Worm (Caenorhabditis elegans) whole organism, young adult: ENCODE results near the gene bpnt-1.

Experiments used
- B0019.2 ChIP-seq: fragments of 200-800 bp; sonication (Bioruptor generic); conservative IDR thresholded peaks from 2 replicates; pipeline ENCODE4 v1.3.6; 2022; ENCODE audit warnings: missing genetic modification reagents, missing genetic modification characterization, missing compliant biosample characterization
- C17E4.6 ChIP-seq: fragments of 200-800 bp; sonication (Bioruptor generic); IDR thresholded peaks from 2 replicates; pipeline ENCODE4 v1.3.6; 2022; ENCODE audit warnings: missing genetic modification reagents, missing genetic modification characterization, missing compliant biosample characterization
- D2030.7 ChIP-seq: fragments of 200-800 bp; sonication (Bioruptor generic); IDR thresholded peaks from 2 replicates; pipeline ENCODE4 v1.3.6; 2022; ENCODE audit warnings: missing genetic modification reagents, missing genetic modification characterization, missing compliant biosample characterization
- F23B12.7 ChIP-seq: sonication (generic microtip); optimal IDR thresholded peaks from 2 replicates; lab custom pipeline; 2017; ENCODE audit warnings: missing genetic modification characterization, mild to moderate bottlenecking, missing compliant biosample characterization, antibody characterized with exemption, moderate library complexity; ENCODE audit not compliant: insufficient read depth
- F55B11.4 ChIP-seq: sonication (generic microtip); optimal IDR thresholded peaks from 2 replicates; lab custom pipeline; 2016; ENCODE audit warnings: missing compliant biosample characterization, missing genetic modification characterization, borderline replicate concordance; ENCODE audit not compliant: insufficient read depth
- T07F8.4 ChIP-seq: sonication (generic microtip); optimal IDR thresholded peaks from 2 replicates; lab custom pipeline; 2016; ENCODE audit warnings: mild to moderate bottlenecking, missing genetic modification characterization, moderate library complexity, missing compliant biosample characterization
- Y67H2A.10 ChIP-seq: fragments of 200-800 bp; sonication (Bioruptor generic); conservative IDR thresholded peaks from 2 replicates; pipeline ENCODE4 v1.3.6; 2022; ENCODE audit warnings: missing genetic modification reagents, missing genetic modification characterization, missing compliant biosample characterization
- aptf-2 ChIP-seq: fragments of 200-800 bp; sonication (Bioruptor generic); conservative IDR thresholded peaks from 2 replicates; pipeline ENCODE4 v1.3.6; 2022; ENCODE audit warnings: missing genetic modification reagents, missing genetic modification characterization, missing compliant biosample characterization
- bed-1 ChIP-seq: fragments of 200-800 bp; sonication (Bioruptor generic); IDR thresholded peaks from 2 replicates; pipeline ENCODE4 v1.3.6; 2022; ENCODE audit warnings: missing genetic modification reagents, missing genetic modification characterization, missing compliant biosample characterization
- bed-2 ChIP-seq: fragments of 200-800 bp; sonication (Bioruptor generic); IDR thresholded peaks from 2 replicates; pipeline ENCODE4 v1.3.6; 2022; ENCODE audit warnings: missing genetic modification reagents, missing genetic modification characterization, missing compliant biosample characterization
- cebp-2 ChIP-seq: fragments of 200-800 bp; sonication (Bioruptor generic); IDR thresholded peaks from 2 replicates; pipeline ENCODE4 v1.3.6; 2022; ENCODE audit warnings: missing genetic modification characterization, missing compliant biosample characterization
- ceh-27 ChIP-seq: fragments of 200-800 bp; sonication (Bioruptor generic); optimal IDR thresholded peaks from 2 replicates; lab custom pipeline; 2018; ENCODE audit warnings: mild to moderate bottlenecking, missing genetic modification characterization, moderate library complexity, missing compliant biosample characterization
- ceh-40 ChIP-seq: fragments of 200-800 bp; sonication (Bioruptor generic); IDR thresholded peaks from 2 replicates; pipeline ENCODE4 v1.3.6; 2022; ENCODE audit warnings: missing genetic modification characterization, missing compliant biosample characterization
- ceh-91 ChIP-seq: fragments of 200-800 bp; sonication (Bioruptor generic); IDR thresholded peaks from 2 replicates; pipeline ENCODE4 v1.3.6; 2022; ENCODE audit warnings: missing genetic modification reagents, missing genetic modification characterization, missing compliant biosample characterization
- die-1 ChIP-seq: sonication (generic microtip); optimal IDR thresholded peaks from 2 replicates; lab custom pipeline; 2016; ENCODE audit warnings: missing genotype, mild to moderate bottlenecking, missing genetic modification characterization, missing compliant biosample characterization
- efl-1 ChIP-seq: fragments of 150-350 bp; optimal IDR thresholded peaks from 2 replicates; lab custom pipeline; 2014; ENCODE audit warnings: missing biosample characterization, missing genetic modification reagents, missing genetic modification characterization
- egl-44 ChIP-seq: fragments of 200-800 bp; sonication (Bioruptor generic); IDR thresholded peaks from 2 replicates; pipeline ENCODE4 v1.3.6; 2022; ENCODE audit warnings: missing genetic modification reagents, missing genetic modification characterization, missing compliant biosample characterization
- him-1 ChIP-seq: sonication (generic microtip); optimal IDR thresholded peaks from 2 replicates; lab custom pipeline; 2016; ENCODE audit warnings: missing genotype, missing genetic modification reagents, missing genetic modification characterization, missing compliant biosample characterization
- hlh-12 ChIP-seq: sonication (generic microtip); optimal IDR thresholded peaks from 2 replicates; lab custom pipeline; 2016; ENCODE audit warnings: missing genetic modification characterization, missing compliant biosample characterization
- hlh-26 ChIP-seq: fragments of 200-800 bp; sonication (Bioruptor generic); conservative IDR thresholded peaks from 2 replicates; pipeline ENCODE4 v1.3.6; 2022; ENCODE audit warnings: missing genetic modification reagents, missing genetic modification characterization, missing compliant biosample characterization
- hmg-1.2 ChIP-seq: fragments of 200-800 bp; sonication (Bioruptor generic); IDR thresholded peaks from 2 replicates; pipeline ENCODE4 v1.3.6; 2022; ENCODE audit warnings: missing genetic modification reagents, missing genetic modification characterization, missing compliant biosample characterization
- hmg-20 ChIP-seq: fragments of 200-800 bp; sonication (Bioruptor generic); IDR thresholded peaks from 2 replicates; pipeline ENCODE4 v1.3.6; 2022; ENCODE audit warnings: missing genetic modification reagents, missing genetic modification characterization, missing compliant biosample characterization
- lin-35 ChIP-seq, 3 experiments: fragments of 150-350 bp in 2 of 3; sonication (generic microtip) in 1 of 3; optimal IDR thresholded peaks; 2 replicates each; lab custom pipeline; 2014 to 2018; ENCODE audit warnings: missing biosample characterization in 3 of 3, missing genetic modification characterization in 3 of 3, missing genetic modification reagents in 3 of 3
- lsl-1 ChIP-seq: fragments of 200-800 bp; sonication (Bioruptor generic); optimal IDR thresholded peaks from 2 replicates; lab custom pipeline; 2018; ENCODE audit warnings: mild to moderate bottlenecking, missing genetic modification characterization, moderate library complexity, missing compliant biosample characterization
- madf-3 ChIP-seq: fragments of 200-800 bp; sonication (Bioruptor generic); IDR thresholded peaks from 2 replicates; pipeline ENCODE4 v1.3.6; 2022; ENCODE audit warnings: missing genetic modification reagents, missing genetic modification characterization, missing compliant biosample characterization
- madf-6 ChIP-seq: fragments of 200-800 bp; sonication (Bioruptor generic); IDR thresholded peaks from 2 replicates; pipeline ENCODE4 v1.3.6; 2022; ENCODE audit warnings: missing genetic modification reagents, missing genetic modification characterization, missing compliant biosample characterization
- madf-8 ChIP-seq: fragments of 200-800 bp; sonication (Bioruptor generic); conservative IDR thresholded peaks from 2 replicates; pipeline ENCODE4 v1.3.6; 2022; ENCODE audit warnings: missing genetic modification reagents, missing genetic modification characterization, missing compliant biosample characterization
- mel-28 ChIP-seq: sonication (generic microtip); optimal IDR thresholded peaks from 2 replicates; lab custom pipeline; 2016; ENCODE audit warnings: borderline replicate concordance, mild to moderate bottlenecking, missing genetic modification characterization, missing compliant biosample characterization
- nfya-2 ChIP-seq: fragments of 200-800 bp; sonication (Bioruptor generic); IDR thresholded peaks from 2 replicates; pipeline ENCODE4 v1.3.6; 2022; ENCODE audit warnings: missing genetic modification reagents, missing genetic modification characterization, missing compliant biosample characterization
- nhr-120 ChIP-seq: fragments of 200-800 bp; sonication (Bioruptor generic); IDR thresholded peaks from 2 replicates; pipeline ENCODE4 v1.3.6; 2022; ENCODE audit warnings: missing genetic modification characterization, missing compliant biosample characterization
- nhr-90 ChIP-seq: sonication (generic microtip); optimal IDR thresholded peaks from 2 replicates; lab custom pipeline; 2016; ENCODE audit warnings: missing genotype, mild to moderate bottlenecking, missing genetic modification characterization, missing compliant biosample characterization
- repo-1 ChIP-seq: sonication (generic microtip); optimal IDR thresholded peaks from 2 replicates; lab custom pipeline; 2017; ENCODE audit warnings: mild to moderate bottlenecking, missing genetic modification characterization, missing compliant biosample characterization
- sdz-38 ChIP-seq: sonication (generic microtip); optimal IDR thresholded peaks from 2 replicates; lab custom pipeline; 2016; ENCODE audit warnings: missing genotype, missing genetic modification characterization, missing compliant biosample characterization
- tbp1 ChIP-seq: fragments of 200-800 bp; sonication (Bioruptor generic); optimal IDR thresholded peaks from 2 replicates; lab custom pipeline; 2018; ENCODE audit warnings: mild to moderate bottlenecking, missing genetic modification characterization, missing compliant biosample characterization
- tlf-1 ChIP-seq: fragments of 200-800 bp; sonication (Bioruptor generic); optimal IDR thresholded peaks from 2 replicates; lab custom pipeline; 2018; ENCODE audit warnings: mild to moderate bottlenecking, missing genetic modification characterization, missing compliant biosample characterization
- unc-130 ChIP-seq: sonication (generic microtip); optimal IDR thresholded peaks from 2 replicates; lab custom pipeline; 2016; ENCODE audit warnings: missing genetic modification reagents, missing genetic modification characterization, missing compliant biosample characterization
- unc-62 ChIP-seq: fragments of 150-350 bp; optimal IDR thresholded peaks from 2 replicates; lab custom pipeline; 2014; ENCODE audit warnings: missing biosample characterization, missing genetic modification reagents, missing genetic modification characterization
- zfh-2 ChIP-seq: fragments of 200-800 bp; sonication (Bioruptor generic); conservative IDR thresholded peaks from 2 replicates; pipeline ENCODE4 v1.3.6; 2022; ENCODE audit warnings: missing genetic modification reagents, missing genetic modification characterization, missing compliant biosample characterization
- zim-3 ChIP-seq: sonication (generic microtip); optimal IDR thresholded peaks from 2 replicates; lab custom pipeline; 2017; ENCODE audit warnings: mild to moderate bottlenecking, missing genetic modification characterization, moderate library complexity, missing compliant biosample characterization
- ztf-18 ChIP-seq: sonication (generic microtip); optimal IDR thresholded peaks from 2 replicates; lab custom pipeline; 2016; ENCODE audit warnings: missing genotype, mild to moderate bottlenecking, missing genetic modification characterization, missing compliant biosample characterization
- ztf-3 ChIP-seq: fragments of 200-800 bp; sonication (Bioruptor generic); optimal IDR thresholded peaks from 2 replicates; lab custom pipeline; 2018; ENCODE audit warnings: mild to moderate bottlenecking, missing genetic modification characterization, missing compliant biosample characterization
- ztf-6 ChIP-seq: fragments of 200-800 bp; sonication (Bioruptor generic); IDR thresholded peaks from 2 replicates; pipeline ENCODE4 v1.3.6; 2022; ENCODE audit warnings: missing genetic modification reagents, missing genetic modification characterization, missing compliant biosample characterization

bpnt-1 gene

DNA sequence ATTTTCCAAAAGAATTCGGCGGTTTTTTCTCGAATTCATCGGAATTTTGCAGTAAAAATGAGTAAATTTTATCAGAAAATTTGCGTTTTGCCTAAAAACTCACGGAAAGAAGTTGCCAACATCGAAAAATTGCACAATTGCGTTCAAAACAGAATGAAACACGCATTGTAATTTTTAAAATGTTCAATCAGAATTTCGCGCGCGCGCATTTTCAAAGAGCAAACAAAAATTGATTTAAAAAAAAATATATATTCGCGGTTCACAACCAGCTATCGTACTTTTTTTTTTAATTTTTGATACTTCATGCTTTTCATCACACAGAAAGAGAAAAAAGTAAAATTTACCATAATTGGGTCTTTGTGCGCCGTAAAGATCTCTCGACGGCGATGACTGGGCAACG is 45.2 kb upstream of the bpnt-1 start (continued):
- no peak for TF ChIP-seq die-1 (tag; lab: Kevin White, UChicago)
- no peak for TF ChIP-seq nfya-2 (GFP tag; lab: Robert Waterston, UW)
- TF ChIP-seq hlh-12: no peak
- TF ChIP-seq D2030.7 (GFP tag; lab: Robert Waterston, UW): peak; percentile 29; the same call in 1 of the 2 replicates
- no peak for TF ChIP-seq C17E4.6 (GFP tag; lab: Robert Waterston, UW)
- TF ChIP-seq lsl-1 (GFP tag; lab: Kevin White, UChicago): peak; percentile 59
- peak; percentile 72 for TF ChIP-seq efl-1 (GFP tag; lab: Kevin White, UChicago)
- TF ChIP-seq mel-28 (tag; lab: Kevin White, UChicago): no peak
- no peak for TF ChIP-seq hlh-26 (GFP tag; lab: Robert Waterston, UW)
- TF ChIP-seq madf-6 (GFP tag; lab: Robert Waterston, UW): peak; percentile 88
- no peak for TF ChIP-seq sdz-38 (tag; lab: Kevin White, UChicago)
- TF ChIP-seq ztf-6 (GFP tag; lab: Robert Waterston, UW): no peak
- no peak for TF ChIP-seq hmg-20 (GFP tag; lab: Robert Waterston, UW)
- TF ChIP-seq Y67H2A.10 (GFP tag; lab: Robert Waterston, UW): no peak
- no peak for TF ChIP-seq unc-62 (GFP tag; lab: Kevin White, UChicago)
- no peak for TF ChIP-seq F55B11.4 (tag; lab: Kevin White, UChicago)
- no peak for TF ChIP-seq ztf-18 (tag; lab: Kevin White, UChicago)
- TF ChIP-seq egl-44: no peak
- TF ChIP-seq repo-1 (tag; lab: Kevin White, UChicago): no peak
- TF ChIP-seq madf-8 (GFP tag; lab: Robert Waterston, UW): peak; percentile 76
- TF ChIP-seq zim-3 (tag; lab: Kevin White, UChicago): no peak
- no peak for TF ChIP-seq bed-2 (GFP tag; lab: Robert Waterston, UW)
- no peak for TF ChIP-seq lin-35 (GFP tag; optimal IDR thresholded peaks at IDR 0.05; lab: Kevin White, UChicago)
- no peak for TF ChIP-seq bed-1 (GFP tag; lab: Robert Waterston, UW)
- no peak for TF ChIP-seq him-1
- no peak for TF ChIP-seq cebp-2
- no peak for TF ChIP-seq hmg-1.2 (GFP tag; lab: Robert Waterston, UW)
- no peak for TF ChIP-seq tlf-1
- TF ChIP-seq F23B12.7: no peak
- TF ChIP-seq ztf-3 (GFP tag; lab: Kevin White, UChicago): no peak
- TF ChIP-seq tbp1 (GFP tag; lab: Kevin White, UChicago): no peak
- no peak for TF ChIP-seq T07F8.4 (tag; lab: Kevin White, UChicago)
- TF ChIP-seq ceh-91 (GFP tag; lab: Robert Waterston, UW): peak; percentile 68
- TF ChIP-seq ceh-40 (GFP tag; lab: Robert Waterston, UW): no peak
- no peak for TF ChIP-seq zfh-2 (GFP tag; lab: Robert Waterston, UW)
- no peak for TF ChIP-seq ceh-27 (GFP tag; lab: Kevin White, UChicago)
- TF ChIP-seq unc-130: no peak
- no peak for TF ChIP-seq aptf-2
- no peak for TF ChIP-seq madf-3
- TF ChIP-seq nhr-120 (GFP tag; lab: Robert Waterston, UW): no peak
- no peak for TF ChIP-seq nhr-90 (tag; lab: Kevin White, UChicago)
- no peak for TF ChIP-seq B0019.2
